Worm (Caenorhabditis elegans) whole organism, late embryonic: ENCODE results near the gene nhr-277.

Experiments
- elt-2 ChIP-seq: sonication (generic microtip); optimal IDR thresholded peaks from 2 replicates; lab custom pipeline; 2016; ENCODE audit warnings: missing genetic modification reagents, missing genetic modification characterization, missing compliant biosample characterization
- nfya-1 ChIP-seq: sonication (generic microtip); optimal IDR thresholded peaks from 2 replicates; lab custom pipeline; 2017; ENCODE audit warnings: missing genetic modification characterization, mild to moderate bottlenecking, missing compliant biosample characterization, antibody characterized with exemption, moderate library complexity
- nhr-11 ChIP-seq: fragments of 150-350 bp; optimal IDR thresholded peaks from 2 replicates; lab custom pipeline; 2014; ENCODE audit warnings: missing biosample characterization, missing genetic modification characterization
- pag-3 ChIP-seq: sonication (generic microtip); optimal IDR thresholded peaks from 2 replicates; lab custom pipeline; 2016; ENCODE audit warnings: missing compliant biosample characterization, missing genetic modification characterization, borderline replicate concordance
- pqm-1 ChIP-seq: sonication (generic microtip); optimal IDR thresholded peaks from 2 replicates; lab custom pipeline; 2016; ENCODE audit warnings: missing genetic modification characterization, missing compliant biosample characterization
- rnt-1 ChIP-seq: sonication (generic microtip); optimal IDR thresholded peaks from 2 replicates; lab custom pipeline; 2016; ENCODE audit warnings: missing genetic modification characterization, missing compliant biosample characterization
- ttx-3 ChIP-seq: sonication (generic microtip); optimal IDR thresholded peaks from 2 replicates; lab custom pipeline; 2016; ENCODE audit warnings: missing genetic modification reagents, missing genetic modification characterization, missing compliant biosample characterization
- unc-86 ChIP-seq: sonication (generic microtip); optimal IDR thresholded peaks from 2 replicates; lab custom pipeline; 2016; ENCODE audit warnings: missing genetic modification characterization, missing compliant biosample characterization

DNA sequence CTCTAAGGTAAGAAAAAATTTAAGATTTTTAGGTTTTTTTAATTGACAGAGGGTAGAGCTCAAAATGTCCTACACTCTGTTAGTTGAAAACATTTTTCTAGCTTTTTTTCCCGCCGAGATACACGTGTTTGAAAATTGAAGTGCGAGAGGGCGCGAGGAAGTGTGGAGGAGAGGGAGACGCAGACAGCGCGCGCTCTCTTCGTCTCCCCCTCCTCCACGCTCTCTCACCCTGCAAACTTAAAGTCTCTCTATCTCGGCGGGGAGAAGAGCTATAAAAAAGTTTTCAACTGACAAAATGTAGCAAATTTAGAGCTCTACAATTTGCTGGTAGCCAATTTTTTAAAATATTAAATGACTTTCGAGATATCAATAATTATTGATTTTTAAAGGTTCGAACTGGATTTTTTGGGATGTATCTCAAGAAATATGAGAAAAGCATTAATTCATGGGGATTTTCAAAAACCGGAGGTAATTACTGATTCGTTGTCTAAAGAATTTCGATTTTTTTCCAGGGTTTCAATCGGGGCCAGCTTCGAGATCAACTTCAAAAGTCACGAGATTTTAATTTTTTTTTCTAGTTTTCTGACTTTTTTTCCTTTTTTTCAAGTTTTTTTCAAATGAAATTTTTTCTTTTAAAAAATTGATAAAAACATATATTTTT, 22.4 kb downstream of the nhr-277 start:
- TF ChIP-seq ttx-3 (tag; lab: Kevin White, UChicago) (no peak), elt-2 (tag; lab: Kevin White, UChicago) (no peak), unc-86 (tag; lab: Kevin White, UChicago) (no peak), rnt-1 (tag; lab: Kevin White, UChicago) (no peak), nhr-11 (no peak), pqm-1 (tag; lab: Kevin White, UChicago) (no peak), pag-3 (tag; lab: Kevin White, UChicago) (no peak), nfya-1 (tag; lab: Kevin White, UChicago) (no peak)
